Worm (Caenorhabditis elegans) whole organism, L4 larva: ENCODE measurements around the gene arrd-8.
A peak's percentile ranks its signal among the peaks of the same experiment; 100 is the strongest.

Experiments used
- aha-1 ChIP-seq: fragments of 150-350 bp; peaks from one replicate; lab custom pipeline; 2014; ENCODE audit warnings: missing biosample characterization, missing genetic modification characterization
- ceh-20 ChIP-seq: fragments of 200-800 bp; sonication (Bioruptor generic); IDR thresholded peaks from 2 replicates; pipeline ENCODE4 v1.3.6; 2022; ENCODE audit warnings: missing genetic modification reagents, missing genetic modification characterization, missing compliant biosample characterization
- fos-1 ChIP-seq: fragments of 150-350 bp; optimal IDR thresholded peaks from 2 replicates; lab custom pipeline; 2014; ENCODE audit warnings: missing biosample characterization, missing genetic modification characterization
- lim-7 ChIP-seq: fragments of 200-800 bp; sonication (Bioruptor generic); IDR thresholded peaks from 2 replicates; pipeline ENCODE4 v1.3.6; 2022; ENCODE audit warnings: missing genetic modification characterization, missing compliant biosample characterization
- lir-3 ChIP-seq: sonication (generic microtip); optimal IDR thresholded peaks from 2 replicates; lab custom pipeline; 2016; ENCODE audit warnings: mild to moderate bottlenecking, missing genetic modification characterization, missing compliant biosample characterization
- set-16 ChIP-seq: fragments of 200-800 bp; sonication (Bioruptor generic); IDR thresholded peaks from 2 replicates; pipeline ENCODE4 v1.3.6; 2022; ENCODE audit warnings: missing genetic modification reagents, missing genetic modification characterization, missing compliant biosample characterization
- tra-1 ChIP-seq: fragments of 200-800 bp; sonication (Bioruptor generic); IDR thresholded peaks from 2 replicates; pipeline ENCODE4 v1.3.6; 2022; ENCODE audit warnings: missing genetic modification reagents, missing genetic modification characterization, missing compliant biosample characterization

The arrd-8 gene

ce11 chrII:12108843-12109242 lies 44.0 kb downstream of the arrd-8 start:
- TF ChIP-seq lir-3 (tag; lab: Kevin White, UChicago) (no peak), fos-1 (no peak)

- TF ChIP-seq lim-7 (GFP tag; lab: Robert Waterston, UW) = no peak
- peak; percentile 18 for TF ChIP-seq aha-1 (tag; lab: Kevin White, UChicago)
- 0 out of 2 replicates have a peak, but pooled peaks have one; percentile 48 for TF ChIP-seq tra-1 (GFP tag; lab: Robert Waterston, UW)
- 0 out of 2 replicates have a peak, but pooled peaks have one; percentile 25 for TF ChIP-seq set-16 (GFP tag; lab: Robert Waterston, UW)
- TF ChIP-seq ceh-20 (GFP tag; lab: Robert Waterston, UW) = no peak
- TF ChIP-seq, all 104 proteins: peak for 3
Measured at ce11 chrII:12110997-12111396, 46.1 kb downstream of the arrd-8 start.
